Worm (Caenorhabditis elegans): ENCODE results near the gene F14D7.14.
"Not testable (repeated sequence)": the region's sequence is repeated elsewhere in the genome, so short reads cannot be mapped to it uniquely, and the experiment has no call there.

DNA sequence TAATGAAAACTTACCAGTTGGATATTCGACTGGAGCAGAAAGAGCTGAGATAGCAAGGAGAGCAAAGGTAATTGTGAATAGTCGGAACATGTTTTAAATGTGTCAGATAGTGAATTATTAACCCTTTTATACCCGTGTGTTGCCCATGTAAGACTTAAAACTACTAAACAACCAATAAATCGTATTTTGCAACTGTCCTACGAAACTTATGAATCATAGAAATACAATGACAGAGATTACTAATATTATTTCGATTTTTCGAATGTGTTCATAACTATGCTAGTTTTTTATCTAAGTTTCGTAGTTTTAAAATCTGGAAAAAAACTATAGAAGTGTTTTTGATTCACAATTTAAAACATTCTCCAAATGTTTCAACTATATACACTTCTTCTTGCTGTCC is 3.0 kb upstream of the F14D7.14 start, which contains the start of gene spig-4:
- TF ChIP-seq ces-1 (GFP tag; optimal IDR thresholded peaks at IDR 0.05); mep-1 (tag; optimal IDR thresholded peaks at IDR 0.05); nhr-237 (tag; optimal IDR thresholded peaks at IDR 0.05); lsy-2 (tag; optimal IDR thresholded peaks at IDR 0.05): not testable (repeated sequence)

Measured in whole organism, mixed stage, embryonic.